Fruit fly (Drosophila melanogaster) whole organism, embryonic: Measurements from ENCODE around the gene drongo.

ENCODE experiments used
- Awh ChIP-seq: fragments of 200-800 bp; sonication (Bioruptor generic); IDR thresholded peaks from 2 replicates; pipeline ENCODE4, ENCODE4 v1.3.6; 2022; ENCODE audit warnings: missing biosample characterization, missing genetic modification characterization
- Bgb ChIP-seq: fragments of 200-800 bp; sonication (Bioruptor generic); IDR thresholded peaks from 2 replicates; pipeline ENCODE4 v1.3.6; 2022; ENCODE audit warnings: missing biosample characterization, missing genetic modification characterization; ENCODE audit not compliant: partially characterized antibody
- CG10267 ChIP-seq: fragments of 200-800 bp; sonication (Bioruptor generic); optimal IDR thresholded peaks from 2 replicates; lab custom pipeline; 2018; ENCODE audit warnings: missing biosample characterization, mild to moderate bottlenecking, missing genetic modification characterization, moderate library complexity
- CG11504 ChIP-seq: fragments of 200-800 bp; sonication (Bioruptor generic); optimal IDR thresholded peaks from 3 replicates; lab custom pipeline; 2019; ENCODE audit warnings: missing biosample characterization, mild to moderate bottlenecking, missing genetic modification characterization, moderate library complexity
- CG12391 ChIP-seq: fragments of 200-800 bp; sonication (Bioruptor generic); optimal IDR thresholded peaks from 3 replicates; lab custom pipeline; 2018; ENCODE audit warnings: missing biosample characterization, mild to moderate bottlenecking, missing genetic modification characterization, moderate library complexity
- CG14050 ChIP-seq: fragments of 200-800 bp; sonication (Bioruptor generic); IDR thresholded peaks from 3 replicates; pipeline ENCODE4 v1.3.6; 2022; ENCODE audit warnings: missing biosample characterization, missing genetic modification characterization
- CG1603 ChIP-seq: fragments of 200-800 bp; sonication (Bioruptor generic); optimal IDR thresholded peaks from 2 replicates; lab custom pipeline; 2019; ENCODE audit warnings: missing biosample characterization, mild to moderate bottlenecking, missing genetic modification characterization, moderate library complexity
- CG17361 ChIP-seq: fragments of 200-800 bp; sonication (Bioruptor generic); IDR thresholded peaks from 3 replicates; pipeline ENCODE4 v1.3.6; 2022; ENCODE audit warnings: missing biosample characterization, missing genetic modification characterization
- CG18262 ChIP-seq: fragments of 200-800 bp; optimal IDR thresholded peaks from 3 replicates; lab custom pipeline; 2019; ENCODE audit warnings: missing biosample characterization, mild to moderate bottlenecking, missing genetic modification characterization, moderate library complexity
- CG2678 ChIP-seq: fragments of 200-800 bp; sonication (Bioruptor generic); optimal IDR thresholded peaks from 3 replicates; lab custom pipeline; 2019; ENCODE audit warnings: missing biosample characterization, mild to moderate bottlenecking, missing genetic modification characterization, moderate library complexity
- CG2712 ChIP-seq: fragments of 200-800 bp; optimal IDR thresholded peaks from 3 replicates; lab custom pipeline; 2019; ENCODE audit warnings: missing biosample characterization, mild to moderate bottlenecking, missing genetic modification characterization, moderate library complexity
- CG30403 ChIP-seq: fragments of 200-800 bp; sonication (Bioruptor generic); optimal IDR thresholded peaks from 3 replicates; lab custom pipeline; 2016; ENCODE audit warnings: missing biosample characterization, missing genetic modification characterization
- CG3281 ChIP-seq: fragments of 200-800 bp; sonication (Bioruptor generic); optimal IDR thresholded peaks from 3 replicates; lab custom pipeline; 2017; ENCODE audit warnings: missing biosample characterization, mild to moderate bottlenecking, missing genetic modification characterization
- CG33213 ChIP-seq: fragments of 200-800 bp; sonication (Bioruptor generic); optimal IDR thresholded peaks from 3 replicates; lab custom pipeline; 2016; ENCODE audit warnings: missing biosample characterization, missing genetic modification characterization
- CG3847 ChIP-seq: fragments of 200-800 bp; sonication (Bioruptor generic); IDR thresholded peaks from 2 replicates; pipeline ENCODE4 v1.3.6; 2022; ENCODE audit warnings: missing biosample characterization, missing genetic modification characterization
- CG4360 ChIP-seq: fragments of 200-800 bp; sonication (Bioruptor generic); IDR thresholded peaks from 2 replicates; pipeline ENCODE4 v1.3.6; 2022; ENCODE audit warnings: missing biosample characterization, missing genetic modification characterization
- CG4424 ChIP-seq: fragments of 200-800 bp; sonication (Bioruptor generic); optimal IDR thresholded peaks from 3 replicates; lab custom pipeline; 2016; ENCODE audit warnings: missing biosample characterization, missing genetic modification characterization
- CG7556 ChIP-seq: fragments of 200-800 bp; sonication (Bioruptor generic); optimal IDR thresholded peaks from 2 replicates; lab custom pipeline; 2017; ENCODE audit warnings: missing biosample characterization, mild to moderate bottlenecking, missing genetic modification characterization
- CG7745 ChIP-seq: fragments of 200-800 bp; sonication (Bioruptor generic); optimal IDR thresholded peaks from 2 replicates; lab custom pipeline; 2018; ENCODE audit warnings: missing biosample characterization, mild to moderate bottlenecking, missing genetic modification characterization, moderate library complexity
- CoRest ChIP-seq: fragments of 200-800 bp; sonication (Bioruptor generic); optimal IDR thresholded peaks from 3 replicates; lab custom pipeline; 2018; ENCODE audit warnings: missing biosample characterization, mild to moderate bottlenecking, missing genetic modification characterization, moderate library complexity
- Dip2 ChIP-seq: fragments of 200-800 bp; sonication (Bioruptor generic); IDR thresholded peaks from 2 replicates; pipeline ENCODE4 v1.3.6; 2022; ENCODE audit warnings: missing biosample characterization, missing genetic modification characterization
- HHEX ChIP-seq: fragments of 200-800 bp; sonication (Bioruptor generic); optimal IDR thresholded peaks from 3 replicates; lab custom pipeline; 2017; ENCODE audit warnings: missing biosample characterization, mild to moderate bottlenecking, missing genetic modification characterization, missing genetic modification reagents
- Hr51 ChIP-seq, 2 experiments: fragments of 200-800 bp; sonication (Bioruptor generic); optimal IDR thresholded peaks; 2 replicates in 1 of 2; 3 replicates in 1 of 2; lab custom pipeline; 2016 to 2018; ENCODE audit warnings: missing biosample characterization in 2 of 2, missing genetic modification characterization in 2 of 2, mild to moderate bottlenecking in 1 of 2, moderate library complexity in 1 of 2
- Hr78 ChIP-seq, 2 experiments: fragments of 200-800 bp in 1 of 2; fragments of >200 bp in 1 of 2; sonication (Bioruptor generic) in 1 of 2; optimal IDR thresholded peaks; 2 replicates each; lab custom pipeline; 2017 to 2019; ENCODE audit warnings: missing biosample characterization in 2 of 2, missing genetic modification characterization in 2 of 2, mild to moderate bottlenecking in 1 of 2, moderate library complexity in 1 of 2
- Myb ChIP-seq: fragments of 200-800 bp; sonication (Bioruptor generic); optimal IDR thresholded peaks from 2 replicates; lab custom pipeline; 2016; ENCODE audit warnings: missing biosample characterization, missing genetic modification characterization
- Nf-YA ChIP-seq: fragments of 200-800 bp; sonication (Bioruptor generic); IDR thresholded peaks from 2 replicates; pipeline ENCODE4 v1.3.6; 2022; ENCODE audit warnings: missing biosample characterization, missing genetic modification characterization
- Ptx1 ChIP-seq: fragments of 200-800 bp; sonication (Bioruptor generic); IDR thresholded peaks from 2 replicates; pipeline ENCODE4 v1.3.6; 2022; ENCODE audit warnings: missing biosample characterization, missing genetic modification characterization
- Scr ChIP-seq: fragments of 200-800 bp; sonication (Bioruptor generic); IDR thresholded peaks from 2 replicates; pipeline ENCODE4 v1.3.6; 2022; ENCODE audit warnings: missing biosample characterization, missing genetic modification characterization; ENCODE audit not compliant: partially characterized antibody
- Sox100B ChIP-seq: fragments of 200-800 bp; sonication (Bioruptor generic); optimal IDR thresholded peaks from 3 replicates; lab custom pipeline; 2018; ENCODE audit warnings: missing biosample characterization, mild to moderate bottlenecking, missing genetic modification characterization
- Sox102F ChIP-seq: fragments of 200-800 bp; sonication (Bioruptor generic); optimal IDR thresholded peaks from 2 replicates; lab custom pipeline; 2018; ENCODE audit warnings: missing biosample characterization, mild to moderate bottlenecking, missing genetic modification characterization, moderate library complexity
- Taf1 ChIP-seq: fragments of 200-800 bp; sonication (Bioruptor generic); IDR thresholded peaks from 2 replicates; pipeline ENCODE4 v1.3.6; 2022; ENCODE audit warnings: missing biosample characterization, missing genetic modification characterization
- YL-1 ChIP-seq: fragments of 200-800 bp; sonication (Bioruptor generic); optimal IDR thresholded peaks from 3 replicates; lab custom pipeline; 2017; ENCODE audit warnings: missing biosample characterization, mild to moderate bottlenecking, missing genetic modification characterization
- amos ChIP-seq: fragments of 200-800 bp; sonication (Bioruptor generic); IDR thresholded peaks from 2 replicates; pipeline ENCODE4 v1.3.6; 2022; ENCODE audit warnings: missing biosample characterization, missing genetic modification characterization; ENCODE audit not compliant: partially characterized antibody
- bsh ChIP-seq, 2 experiments: fragments of 200-800 bp; sonication (Bioruptor generic); optimal IDR thresholded peaks; 2 replicates each; lab custom pipeline; 2017 to 2018; ENCODE audit warnings: mild to moderate bottlenecking in 2 of 2, missing biosample characterization in 2 of 2, missing genetic modification characterization in 2 of 2, moderate library complexity in 1 of 2
- chinmo ChIP-seq: fragments of 200-800 bp; sonication (Bioruptor generic); IDR thresholded peaks from 4 replicates; pipeline ENCODE4 v1.3.6; 2022; ENCODE audit warnings: missing biosample characterization, missing genetic modification characterization; ENCODE audit not compliant: partially characterized antibody
- crc ChIP-seq: fragments of 200-800 bp; sonication (Bioruptor generic); optimal IDR thresholded peaks from 2 replicates; lab custom pipeline; 2016; ENCODE audit warnings: missing biosample characterization, missing genetic modification characterization
- dan ChIP-seq: fragments of 200-800 bp; sonication (Bioruptor generic); IDR thresholded peaks from 2 replicates; pipeline ENCODE4 v1.3.6; 2022; ENCODE audit warnings: missing biosample characterization, missing genetic modification characterization
- dpn ChIP-seq, 2 experiments: fragments of 200-800 bp; sonication (Bioruptor generic); optimal IDR thresholded peaks; 3 replicates each; lab custom pipeline; 2016; ENCODE audit warnings: missing biosample characterization in 2 of 2, missing genetic modification characterization in 2 of 2
- fru ChIP-seq: fragments of >200 bp; optimal IDR thresholded peaks from 2 replicates; lab custom pipeline; 2017
- gem ChIP-seq: fragments of 200-800 bp; sonication (Bioruptor generic); optimal IDR thresholded peaks from 2 replicates; lab custom pipeline; 2019; ENCODE audit warnings: missing biosample characterization, mild to moderate bottlenecking, missing genetic modification characterization, moderate library complexity
- grau ChIP-seq: fragments of 200-800 bp; optimal IDR thresholded peaks from 3 replicates; lab custom pipeline; 2019; ENCODE audit warnings: missing biosample characterization, mild to moderate bottlenecking, missing genetic modification characterization, moderate library complexity
- ind ChIP-seq: fragments of 200-800 bp; sonication (Bioruptor generic); optimal IDR thresholded peaks from 3 replicates; lab custom pipeline; 2016; ENCODE audit warnings: missing biosample characterization, missing genetic modification characterization
- kay ChIP-seq: fragments of 200-800 bp; sonication (Bioruptor generic); optimal IDR thresholded peaks from 2 replicates; lab custom pipeline; 2016; ENCODE audit warnings: missing biosample characterization, missing genetic modification characterization
- lbe ChIP-seq: fragments of 200-800 bp; sonication (Bioruptor generic); optimal IDR thresholded peaks from 2 replicates; lab custom pipeline; 2016; ENCODE audit warnings: missing biosample characterization, mild to moderate bottlenecking, missing genetic modification characterization
- mam ChIP-seq: fragments of 200-800 bp; sonication (Bioruptor generic); optimal IDR thresholded peaks from 3 replicates; lab custom pipeline; 2016; ENCODE audit warnings: missing biosample characterization, missing genetic modification characterization
- mld ChIP-seq: fragments of 200-800 bp; sonication (Bioruptor generic); IDR thresholded peaks from 3 replicates; pipeline ENCODE4 v1.3.6; 2022; ENCODE audit warnings: missing biosample characterization, missing genetic modification characterization; ENCODE audit not compliant: partially characterized antibody
- peb ChIP-seq: fragments of 200-800 bp; sonication (Bioruptor generic); IDR thresholded peaks from 2 replicates; pipeline ENCODE4 v1.3.6; 2022; ENCODE audit warnings: missing biosample characterization, missing genetic modification characterization
- sens ChIP-seq: fragments of 200-800 bp; sonication (Bioruptor generic); peaks from one replicate; lab custom pipeline; 2016; ENCODE audit warnings: missing biosample characterization, missing genetic modification characterization

drongo gene

DNA sequence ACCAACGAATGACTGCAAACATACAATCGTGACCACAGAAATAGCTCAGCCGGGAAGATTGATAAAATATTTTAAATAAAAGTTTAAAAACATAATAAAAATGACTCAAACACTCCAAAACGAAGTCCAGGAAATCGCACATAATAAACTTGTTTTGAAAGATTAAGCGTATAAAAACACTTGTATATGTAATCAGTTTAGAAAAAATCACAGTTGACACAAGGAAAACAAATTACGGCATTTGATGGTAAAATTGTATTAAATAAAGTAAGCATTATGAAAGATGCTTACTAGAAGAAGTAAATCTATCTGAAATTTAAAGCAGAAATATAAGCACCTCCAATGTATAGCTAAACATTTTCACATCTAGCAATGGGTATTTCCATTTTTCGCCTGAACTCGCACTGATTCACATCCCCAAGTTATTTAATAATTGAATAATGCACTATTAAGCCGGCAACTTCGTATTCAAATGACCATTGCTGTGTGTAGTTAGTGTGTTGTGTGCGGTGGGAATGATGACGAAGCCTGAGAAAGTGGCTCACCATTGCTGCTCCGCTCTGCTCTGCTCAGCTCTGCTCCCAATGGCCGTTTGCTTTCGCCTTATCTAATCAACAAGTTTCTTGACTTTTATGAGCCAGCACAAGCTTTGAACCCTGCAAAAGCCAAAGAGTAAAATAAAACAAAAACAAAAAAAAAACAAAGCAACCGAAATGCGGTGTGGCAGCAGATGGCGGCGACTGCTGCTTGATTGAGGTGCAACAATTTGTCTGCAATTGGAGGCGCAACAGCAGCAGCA, 3.5 kb downstream of the drongo start (continued):
- no peak for TF ChIP-seq YL-1 (GFP tag; lab: Kevin White, UChicago)
- peak; percentile 26 for TF ChIP-seq CG2712 (tag; lab: Kevin White, UChicago)
- peak; percentile 36 for TF ChIP-seq CG2678 (tag; lab: Kevin White, UChicago)
- TF ChIP-seq CG11504, result peak; percentile 55
- no peak for TF ChIP-seq Bgb (GFP tag; lab: Robert Waterston, UW)
- TF ChIP-seq CG3847 (GFP tag; lab: Robert Waterston, UW), result no peak
- peak in 1 of 2 experiments; percentile 75 for TF ChIP-seq Hr78 (GFP tag; optimal IDR thresholded peaks at IDR 0.05; lab: Kevin White, UChicago)
- no peak for TF ChIP-seq amos
- peak; percentile 37 for TF ChIP-seq CG7556 (GFP tag; lab: Kevin White, UChicago)
- TF ChIP-seq CG30403 (GFP tag; lab: Kevin White, UChicago), result peak; percentile 35
- no peak for TF ChIP-seq crc (GFP tag; lab: Kevin White, UChicago)
- peak; percentile 13 for TF ChIP-seq CoRest (tag; lab: Kevin White, UChicago)
- no peak for TF ChIP-seq CG1603 (tag; lab: Kevin White, UChicago)
- peak; percentile 7 for TF ChIP-seq Sox102F (GFP tag; lab: Kevin White, UChicago)
- no peak for TF ChIP-seq Awh (GFP tag; lab: Robert Waterston, UW)
- peak in 1 of 2 experiments; percentile 9 for TF ChIP-seq bsh (GFP tag; optimal IDR thresholded peaks at IDR 0.05; lab: Kevin White, UChicago)
- TF ChIP-seq Myb (GFP tag; lab: Kevin White, UChicago), result no peak
- TF ChIP-seq chinmo (GFP tag; lab: Robert Waterston, UW), result 0 out of 4 replicates have a peak, but pooled peaks have one; percentile 10
- TF ChIP-seq Taf1 (GFP tag; lab: Robert Waterston, UW), result no peak
- TF ChIP-seq Nf-YA (GFP tag; lab: Robert Waterston, UW), result 0 out of 2 replicates have a peak, but pooled peaks have one; percentile 12
- TF ChIP-seq CG3281 (GFP tag; lab: Kevin White, UChicago), result peak; percentile 13
- no peak for TF ChIP-seq CG4360 (GFP tag; lab: Robert Waterston, UW)
- peak; percentile 55 for TF ChIP-seq CG18262 (tag; lab: Kevin White, UChicago)
- TF ChIP-seq CG12391 (tag; lab: Kevin White, UChicago), result no peak
- 0 out of 2 replicates have a peak, but pooled peaks have one; percentile 26 for TF ChIP-seq Ptx1 (GFP tag; lab: Robert Waterston, UW)
- TF ChIP-seq CG7745, result no peak
- TF ChIP-seq CG10267, result no peak
- peak; percentile 85 for TF ChIP-seq sens (GFP tag; lab: Kevin White, UChicago)
- peak; percentile 47 for TF ChIP-seq Sox100B (GFP tag; lab: Kevin White, UChicago)
- TF ChIP-seq Scr (GFP tag; lab: Robert Waterston, UW), result no peak
- peak; percentile 68; the same call in 2 of the 3 replicates for TF ChIP-seq CG17361
- TF ChIP-seq grau, result peak; percentile 10
- no peak for TF ChIP-seq mld (GFP tag; lab: Robert Waterston, UW)
- peak; percentile 8 for TF ChIP-seq ind
- peak; percentile 23 for TF ChIP-seq CG4424
- TF ChIP-seq Dip2 (GFP tag; lab: Robert Waterston, UW), result no peak
- no peak for TF ChIP-seq CG14050 (GFP tag; lab: Robert Waterston, UW)
- TF ChIP-seq kay (GFP tag; lab: Kevin White, UChicago), result peak; percentile 5
- TF ChIP-seq lbe (GFP tag; lab: Kevin White, UChicago), result peak; percentile 15
- TF ChIP-seq dpn (GFP tag; optimal IDR thresholded peaks at IDR 0.05; lab: Kevin White, UChicago), result peak in 1 of 2 experiments; percentile 13
- TF ChIP-seq CG33213 (GFP tag; lab: Kevin White, UChicago), result no peak
- no peak for TF ChIP-seq mam (GFP tag; lab: Kevin White, UChicago)
- TF ChIP-seq peb (GFP tag; lab: Robert Waterston, UW), result no peak
- TF ChIP-seq HHEX, result no peak
- TF ChIP-seq Hr51 (GFP tag; optimal IDR thresholded peaks at IDR 0.05; lab: Kevin White, UChicago), result peak in 1 of 2 experiments; percentile 47
- TF ChIP-seq fru, result no peak
- peak; percentile 41 for TF ChIP-seq gem (tag; lab: Kevin White, UChicago)
- TF ChIP-seq dan (GFP tag; lab: Robert Waterston, UW), result no peak
